Fruit fly (Drosophila melanogaster) S2 (cell line): ENCODE measurements around the gene CG45067.

Experiments used
- CG8478 ChIP-seq: fragments of >200 bp; optimal IDR thresholded peaks from 2 replicates; lab custom pipeline; 2018
- CTCF ChIP-seq, 2 experiments: fragments of >200 bp; optimal IDR thresholded peaks; 2 replicates each; lab custom pipeline; 2018

dm6 chr3L:3141411-3141810 is 27.1 kb upstream of the CG45067 start:
- TF ChIP-seq CTCF (optimal IDR thresholded peaks at IDR 0.05; lab: Kevin White, UChicago), result no peak
- TF ChIP-seq CG8478 (lab: Kevin White, UChicago), result no peak
